Worm (Caenorhabditis elegans): Measurements from ENCODE around the gene F31D4.8.

ce11 chrV:20904094-20904268 is 35.8 kb upstream of the F31D4.8 start, which contains the start of gene acs-12:
- no peak for TF ChIP-seq hmg-4 (GFP tag; optimal IDR thresholded peaks at IDR 0.05)
- no peak for TF ChIP-seq ama-1 (optimal IDR thresholded peaks at IDR 0.05)
- no peak for TF ChIP-seq sea-1 (GFP tag; conservative IDR thresholded peaks at IDR 0.05)
- no peak for TF ChIP-seq tbx-37 (GFP tag; conservative IDR thresholded peaks at IDR 0.05)
- no peak for TF ChIP-seq pes-1 (GFP tag; IDR thresholded peaks at IDR 0.05)
- no peak for TF ChIP-seq flt-1 (GFP tag; IDR thresholded peaks at IDR 0.05)
- no peak for TF ChIP-seq B0310.2 (tag; optimal IDR thresholded peaks at IDR 0.05)
- TF ChIP-seq hnd-1 (tag; optimal IDR thresholded peaks at IDR 0.05) = no peak
- TF ChIP-seq hmbx-1 (tag; optimal IDR thresholded peaks at IDR 0.05) = no peak
- no peak for TF ChIP-seq ceh-36 (tag; optimal IDR thresholded peaks at IDR 0.05)
- no peak for TF ChIP-seq aly-1 (tag; optimal IDR thresholded peaks at IDR 0.05)
- TF ChIP-seq tra-4 (tag; optimal IDR thresholded peaks at IDR 0.05) = no peak

All from whole organism, early embryonic.